Worm (Caenorhabditis elegans) whole organism, L3 larva: ENCODE results near the gene iff-2.

Source experiments
- R02D3.7 ChIP-seq: fragments of 150-350 bp; optimal IDR thresholded peaks from 2 replicates; lab custom pipeline; 2014; ENCODE audit warnings: missing biosample characterization, missing genetic modification characterization
- ZK546.5 ChIP-seq: sonication (generic microtip); optimal IDR thresholded peaks from 2 replicates; lab custom pipeline; 2017; ENCODE audit warnings: missing biosample characterization, missing genetic modification characterization
- aly-2 ChIP-seq: fragments of 150-350 bp; optimal IDR thresholded peaks from 2 replicates; lab custom pipeline; 2014; ENCODE audit warnings: missing biosample characterization, missing genetic modification characterization
- ama-1 ChIP-seq: fragments of 150-350 bp; optimal IDR thresholded peaks from 2 replicates; lab custom pipeline; 2018
- ceh-16 ChIP-seq: sonication (generic microtip); optimal IDR thresholded peaks from 2 replicates; lab custom pipeline; 2017; ENCODE audit warnings: missing biosample characterization, missing genetic modification characterization
- ceh-28 ChIP-seq: fragments of 150-350 bp; optimal IDR thresholded peaks from 2 replicates; lab custom pipeline; 2014; ENCODE audit warnings: missing biosample characterization, missing genetic modification reagents, missing genetic modification characterization
- ceh-82 ChIP-seq: fragments of 150-350 bp; optimal IDR thresholded peaks from 2 replicates; lab custom pipeline; 2014; ENCODE audit warnings: missing biosample characterization, missing genetic modification characterization
- ceh-9 ChIP-seq: sonication (generic microtip); optimal IDR thresholded peaks from 2 replicates; lab custom pipeline; 2018; ENCODE audit warnings: missing biosample characterization, missing genetic modification characterization
- daf-12 ChIP-seq: fragments of 150-350 bp; optimal IDR thresholded peaks from 2 replicates; lab custom pipeline; 2014; ENCODE audit warnings: missing biosample characterization, missing genetic modification reagents, missing genetic modification characterization
- egl-27 ChIP-seq: sonication (generic microtip); optimal IDR thresholded peaks from 4 replicates; lab custom pipeline; 2017; ENCODE audit warnings: missing biosample characterization, missing genetic modification reagents, missing genetic modification characterization
- egl-5 ChIP-seq: fragments of 150-350 bp; optimal IDR thresholded peaks from 2 replicates; lab custom pipeline; 2017; ENCODE audit warnings: missing biosample characterization, missing genetic modification reagents, missing genetic modification characterization, inconsistent platforms
- elt-1 ChIP-seq: fragments of 150-350 bp; optimal IDR thresholded peaks from 2 replicates; lab custom pipeline; 2014; ENCODE audit warnings: missing biosample characterization, missing genetic modification characterization
- elt-2 ChIP-seq: sonication (generic microtip); optimal IDR thresholded peaks from 2 replicates; lab custom pipeline; 2016; ENCODE audit warnings: missing genetic modification reagents, mild to moderate bottlenecking, missing genetic modification characterization, missing compliant biosample characterization
- elt-3 ChIP-seq, 3 experiments: fragments of 150-350 bp in 1 of 3; sonication (generic microtip) in 2 of 3; optimal IDR thresholded peaks; 2 replicates in 2 of 3; 4 replicates in 1 of 3; lab custom pipeline; 2014 to 2017; ENCODE audit warnings: missing biosample characterization in 3 of 3, missing genetic modification characterization in 3 of 3
- eor-1 ChIP-seq, 2 experiments: fragments of 150-350 bp; optimal IDR thresholded peaks; 2 replicates each; lab custom pipeline; 2014 to 2018; ENCODE audit warnings: missing biosample characterization in 2 of 2, missing genetic modification characterization in 2 of 2
- fkh-10 ChIP-seq: sonication (generic microtip); optimal IDR thresholded peaks from 2 replicates; lab custom pipeline; 2017; ENCODE audit warnings: missing biosample characterization, missing genetic modification reagents, missing genetic modification characterization
- fkh-2 ChIP-seq: fragments of 150-350 bp; optimal IDR thresholded peaks from 2 replicates; lab custom pipeline; 2014; ENCODE audit warnings: missing biosample characterization, missing genetic modification reagents, missing genetic modification characterization
- fos-1 ChIP-seq: fragments of 150-350 bp; optimal IDR thresholded peaks from 2 replicates; lab custom pipeline; 2014; ENCODE audit warnings: missing biosample characterization, missing genetic modification characterization
- jun-1 ChIP-seq: fragments of 150-350 bp; optimal IDR thresholded peaks from 2 replicates; lab custom pipeline; 2014; ENCODE audit warnings: missing biosample characterization, missing genetic modification reagents, missing genetic modification characterization
- lin-15B ChIP-seq: fragments of 150-350 bp; optimal IDR thresholded peaks from 2 replicates; lab custom pipeline; 2014; ENCODE audit warnings: missing biosample characterization, missing genetic modification characterization
- lsy-12 ChIP-seq: sonication (generic microtip); optimal IDR thresholded peaks from 2 replicates; lab custom pipeline; 2016; ENCODE audit warnings: mild to moderate bottlenecking, missing genetic modification characterization, missing compliant biosample characterization
- mdl-1 ChIP-seq: fragments of 150-350 bp; optimal IDR thresholded peaks from 2 replicates; lab custom pipeline; 2014; ENCODE audit warnings: missing biosample characterization, missing genetic modification characterization
- mml-1 ChIP-seq: fragments of 150-350 bp; sonication (generic microtip); optimal IDR thresholded peaks from 3 replicates; lab custom pipeline; 2014; ENCODE audit warnings: missing biosample characterization, missing genetic modification characterization
- nfya-1 ChIP-seq: sonication (generic microtip); optimal IDR thresholded peaks from 2 replicates; lab custom pipeline; 2017; ENCODE audit warnings: missing genetic modification characterization, mild to moderate bottlenecking, missing compliant biosample characterization, antibody characterized with exemption, moderate library complexity; ENCODE audit not compliant: insufficient read depth
- nhr-12 ChIP-seq: fragments of 150-350 bp; optimal IDR thresholded peaks from 2 replicates; lab custom pipeline; 2014; ENCODE audit warnings: missing biosample characterization, missing genetic modification characterization
- nhr-23 ChIP-seq: fragments of 150-350 bp; optimal IDR thresholded peaks from 2 replicates; lab custom pipeline; 2014; ENCODE audit warnings: missing biosample characterization, missing genetic modification reagents, missing genetic modification characterization
- nhr-237 ChIP-seq: fragments of 150-350 bp; optimal IDR thresholded peaks from 2 replicates; lab custom pipeline; 2014; ENCODE audit warnings: missing biosample characterization, missing genetic modification characterization
- nhr-25 ChIP-seq: sonication (generic microtip); optimal IDR thresholded peaks from 2 replicates; lab custom pipeline; 2017; ENCODE audit warnings: missing biosample characterization, missing genetic modification characterization
- nhr-28 ChIP-seq: fragments of 150-350 bp; optimal IDR thresholded peaks from 2 replicates; lab custom pipeline; 2014; ENCODE audit warnings: missing biosample characterization, missing genetic modification characterization
- nhr-67 ChIP-seq: fragments of 150-350 bp; optimal IDR thresholded peaks from 2 replicates; lab custom pipeline; 2014; ENCODE audit warnings: missing biosample characterization, missing genetic modification characterization
- nhr-77 ChIP-seq: fragments of 150-350 bp; optimal IDR thresholded peaks from 2 replicates; lab custom pipeline; 2014; ENCODE audit warnings: missing biosample characterization, missing genetic modification characterization
- pha-4 ChIP-seq: fragments of 150-350 bp; optimal IDR thresholded peaks from 2 replicates; lab custom pipeline; 2014; ENCODE audit warnings: missing biosample characterization, missing genetic modification reagents, missing genetic modification characterization
- pqm-1 ChIP-seq: fragments of 150-350 bp; optimal IDR thresholded peaks from 2 replicates; lab custom pipeline; 2017; ENCODE audit warnings: missing biosample characterization, missing genetic modification characterization, inconsistent platforms
- sea-2 ChIP-seq: fragments of 150-350 bp; sonication (generic microtip); optimal IDR thresholded peaks from 4 replicates; lab custom pipeline; 2014; ENCODE audit warnings: missing biosample characterization, missing genetic modification reagents, missing genetic modification characterization
- skn-1 ChIP-seq: fragments of 150-350 bp; optimal IDR thresholded peaks from 2 replicates; lab custom pipeline; 2014; ENCODE audit warnings: missing biosample characterization, missing genetic modification characterization
- snpc-4 ChIP-seq: fragments of 150-350 bp; optimal IDR thresholded peaks from 2 replicates; lab custom pipeline; 2014; ENCODE audit warnings: missing biosample characterization, missing genetic modification characterization
- tbx-2 ChIP-seq: sonication (generic microtip); optimal IDR thresholded peaks from 2 replicates; lab custom pipeline; 2016; ENCODE audit warnings: mild to moderate bottlenecking, missing genetic modification characterization, missing compliant biosample characterization
- unc-39 ChIP-seq: sonication (generic microtip); optimal IDR thresholded peaks from 4 replicates; lab custom pipeline; 2017; ENCODE audit warnings: missing biosample characterization, missing genetic modification characterization
- unc-62 ChIP-seq: fragments of 150-350 bp; sonication (generic microtip); optimal IDR thresholded peaks from 4 replicates; lab custom pipeline; 2014; ENCODE audit warnings: missing biosample characterization, missing genetic modification reagents, missing genetic modification characterization
- zag-1 ChIP-seq: fragments of 150-350 bp; optimal IDR thresholded peaks from 2 replicates; lab custom pipeline; 2014; ENCODE audit warnings: missing biosample characterization, missing genetic modification characterization
- ztf-11 ChIP-seq: fragments of 150-350 bp; optimal IDR thresholded peaks from 2 replicates; lab custom pipeline; 2014; ENCODE audit warnings: missing biosample characterization, missing genetic modification characterization
- ztf-4 ChIP-seq: fragments of 150-350 bp; optimal IDR thresholded peaks from 2 replicates; lab custom pipeline; 2014; ENCODE audit warnings: missing biosample characterization, missing genetic modification characterization

iff-2 gene

ce11 chrII:8515521-8515920, 45.6 kb downstream of the iff-2 start:
- no peak for TF ChIP-seq eor-1 (tag; optimal IDR thresholded peaks at IDR 0.05; lab: Kevin White, UChicago)
- no peak for TF ChIP-seq unc-62 (GFP tag; lab: Kevin White, UChicago)
- TF ChIP-seq mml-1 (tag; lab: Kevin White, UChicago), result no peak
- TF ChIP-seq fkh-10, result no peak
- TF ChIP-seq ztf-4, result no peak
- no peak for TF ChIP-seq nhr-237 (tag; lab: Kevin White, UChicago)
- TF ChIP-seq nhr-77 (tag; lab: Kevin White, UChicago), result no peak
- no peak for TF ChIP-seq sea-2 (GFP tag; lab: Kevin White, UChicago)
- no peak for TF ChIP-seq zag-1 (tag; lab: Kevin White, UChicago)
- no peak for TF ChIP-seq skn-1 (tag; lab: Kevin White, UChicago)
- TF ChIP-seq mdl-1 (tag; lab: Kevin White, UChicago), result no peak
- TF ChIP-seq tbx-2 (tag; lab: Kevin White, UChicago), result no peak
- TF ChIP-seq ceh-9 (tag; lab: Kevin White, UChicago), result no peak
- no peak for TF ChIP-seq nhr-23
- no peak for TF ChIP-seq elt-1 (tag; lab: Kevin White, UChicago)
- peak; percentile 79 for TF ChIP-seq elt-2 (tag; lab: Kevin White, UChicago)
- no peak for TF ChIP-seq fos-1 (tag; lab: Kevin White, UChicago)
- no peak for TF ChIP-seq egl-5 (tag; lab: Kevin White, UChicago)
- TF ChIP-seq ceh-28 (tag; lab: Kevin White, UChicago), result no peak
- TF ChIP-seq fkh-2 (tag; lab: Kevin White, UChicago), result no peak
- TF ChIP-seq jun-1 (tag; lab: Kevin White, UChicago), result peak; percentile 51
- TF ChIP-seq lsy-12, result no peak
- no peak for TF ChIP-seq nhr-67
- no peak for TF ChIP-seq nfya-1 (tag; lab: Kevin White, UChicago)
- TF ChIP-seq unc-39, result no peak
- no peak for TF ChIP-seq egl-27 (tag; lab: Kevin White, UChicago)
- peak; percentile 20 for TF ChIP-seq pqm-1 (tag; lab: Kevin White, UChicago)
- no peak for TF ChIP-seq snpc-4 (tag; lab: Kevin White, UChicago)
- no peak for TF ChIP-seq nhr-12
- no peak for TF ChIP-seq nhr-28
- TF ChIP-seq lin-15B (tag; lab: Kevin White, UChicago), result no peak
- peak; percentile 35 for TF ChIP-seq pha-4
- no peak for TF ChIP-seq nhr-25
- TF ChIP-seq ceh-16 (tag; lab: Kevin White, UChicago), result no peak
- no peak for TF ChIP-seq ztf-11 (tag; lab: Kevin White, UChicago)
- TF ChIP-seq, all 47 proteins: peak for 4

DNA sequence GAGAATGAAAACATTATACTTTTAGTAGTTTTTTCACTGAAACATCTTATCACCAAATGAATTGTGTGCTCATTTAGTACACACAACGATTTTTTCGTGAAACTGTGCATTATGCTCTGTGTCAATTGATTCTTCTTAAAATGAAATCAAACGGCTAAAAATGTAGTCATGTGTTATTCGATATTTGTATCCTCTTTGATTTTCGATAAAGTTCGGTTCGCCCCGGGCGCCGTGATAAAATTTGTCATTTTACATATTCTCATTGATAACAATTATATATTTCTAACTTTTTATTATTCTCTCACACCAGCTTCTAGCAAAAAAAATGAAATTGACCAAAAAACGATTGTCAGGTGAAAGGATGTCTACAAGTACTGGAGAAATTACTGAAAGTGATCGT, 46.4 kb downstream of the iff-2 start, which contains the start of gene ctg-2:
ctg-2 (plus strand) TSS at position 326 of the 400 bp plus-strand sequence.
- peak; percentile 87 for TF ChIP-seq pqm-1 (tag; lab: Kevin White, UChicago)
- no peak for TF ChIP-seq ZK546.5 (tag; lab: Kevin White, UChicago)
- no peak for TF ChIP-seq nhr-12
- TF ChIP-seq egl-5 (tag; lab: Kevin White, UChicago), result no peak
- TF ChIP-seq aly-2 (tag; lab: Kevin White, UChicago), result no peak
- no peak for TF ChIP-seq ama-1 (lab: Kevin White, UChicago)
- no peak for TF ChIP-seq lin-15B (tag; lab: Kevin White, UChicago)
- TF ChIP-seq nhr-237 (tag; lab: Kevin White, UChicago), result no peak
- no peak for TF ChIP-seq elt-3 (tag; optimal IDR thresholded peaks at IDR 0.05; lab: Kevin White, UChicago)
- TF ChIP-seq ztf-4, result no peak
- TF ChIP-seq daf-12 (tag; lab: Kevin White, UChicago), result no peak
- no peak for TF ChIP-seq mml-1 (tag; lab: Kevin White, UChicago)
- no peak for TF ChIP-seq ceh-9 (tag; lab: Kevin White, UChicago)
- no peak for TF ChIP-seq ceh-16 (tag; lab: Kevin White, UChicago)
- peak; percentile 43 for TF ChIP-seq pha-4
- TF ChIP-seq nhr-28, result no peak
- no peak for TF ChIP-seq ceh-82 (tag; lab: Kevin White, UChicago)
- TF ChIP-seq elt-1 (tag; lab: Kevin White, UChicago), result no peak
- TF ChIP-seq lsy-12, result no peak
- peak; percentile 81 for TF ChIP-seq elt-2 (tag; lab: Kevin White, UChicago)
- TF ChIP-seq skn-1 (tag; lab: Kevin White, UChicago), result no peak
- peak; percentile 32 for TF ChIP-seq jun-1 (tag; lab: Kevin White, UChicago)
- TF ChIP-seq nhr-67, result no peak
- no peak for TF ChIP-seq egl-27 (tag; lab: Kevin White, UChicago)
- no peak for TF ChIP-seq nfya-1 (tag; lab: Kevin White, UChicago)
- TF ChIP-seq R02D3.7 (tag; lab: Kevin White, UChicago), result no peak
- no peak for TF ChIP-seq ztf-11 (tag; lab: Kevin White, UChicago)
- TF ChIP-seq snpc-4 (tag; lab: Kevin White, UChicago), result no peak
- TF ChIP-seq ceh-28 (tag; lab: Kevin White, UChicago), result no peak
